Worm (Caenorhabditis elegans) whole organism, late embryonic: ENCODE measurements around the gene rla-2.

ENCODE experiments used
- ama-1 ChIP-seq: fragments of 150-350 bp; optimal IDR thresholded peaks from 2 replicates; lab custom pipeline; 2014
- ceh-34 ChIP-seq: sonication (generic microtip); optimal IDR thresholded peaks from 2 replicates; lab custom pipeline; 2016; ENCODE audit warnings: mild to moderate bottlenecking, missing genetic modification characterization, missing compliant biosample characterization
- ceh-9 ChIP-seq: sonication (generic microtip); optimal IDR thresholded peaks from 2 replicates; lab custom pipeline; 2016; ENCODE audit warnings: mild to moderate bottlenecking, missing genetic modification characterization, inconsistent platforms, missing compliant biosample characterization
- dve-1 ChIP-seq: sonication (generic microtip); optimal IDR thresholded peaks from 2 replicates; lab custom pipeline; 2017; ENCODE audit warnings: antibody characterized with exemption, mild to moderate bottlenecking, missing genetic modification characterization, missing compliant biosample characterization
- ets-4 ChIP-seq: sonication (generic microtip); optimal IDR thresholded peaks from 2 replicates; lab custom pipeline; 2016; ENCODE audit warnings: missing genetic modification characterization, missing compliant biosample characterization
- fkh-10 ChIP-seq: fragments of 150-350 bp; optimal IDR thresholded peaks from 2 replicates; lab custom pipeline; 2014; ENCODE audit warnings: missing biosample characterization, missing genetic modification reagents, missing genetic modification characterization
- fkh-6 ChIP-seq: sonication (generic microtip); optimal IDR thresholded peaks from 2 replicates; lab custom pipeline; 2016; ENCODE audit warnings: missing genetic modification characterization, missing compliant biosample characterization
- lin-11 ChIP-seq: fragments of 200-800 bp; sonication (Bioruptor generic); optimal IDR thresholded peaks from 2 replicates; lab custom pipeline; 2018; ENCODE audit warnings: mild to moderate bottlenecking, missing genetic modification characterization, missing compliant biosample characterization
- pag-3 ChIP-seq: sonication (generic microtip); optimal IDR thresholded peaks from 2 replicates; lab custom pipeline; 2016; ENCODE audit warnings: missing compliant biosample characterization, missing genetic modification characterization, borderline replicate concordance
- pha-4 ChIP-seq: fragments of 150-350 bp; optimal IDR thresholded peaks from 2 replicates; lab custom pipeline; 2018; ENCODE audit warnings: missing biosample characterization, missing genetic modification reagents, missing genetic modification characterization
- ref-2 ChIP-seq: sonication (generic microtip); optimal IDR thresholded peaks from 2 replicates; lab custom pipeline; 2016; ENCODE audit warnings: missing genetic modification characterization, missing compliant biosample characterization
- rnt-1 ChIP-seq: sonication (generic microtip); optimal IDR thresholded peaks from 2 replicates; lab custom pipeline; 2016; ENCODE audit warnings: missing genetic modification characterization, missing compliant biosample characterization
- sox-4 ChIP-seq: sonication (generic microtip); optimal IDR thresholded peaks from 2 replicates; lab custom pipeline; 2017; ENCODE audit warnings: mild to moderate bottlenecking, missing genetic modification characterization, inconsistent platforms, missing compliant biosample characterization
- unc-86 ChIP-seq: sonication (generic microtip); optimal IDR thresholded peaks from 2 replicates; lab custom pipeline; 2016; ENCODE audit warnings: missing genetic modification characterization, missing compliant biosample characterization

DNA sequence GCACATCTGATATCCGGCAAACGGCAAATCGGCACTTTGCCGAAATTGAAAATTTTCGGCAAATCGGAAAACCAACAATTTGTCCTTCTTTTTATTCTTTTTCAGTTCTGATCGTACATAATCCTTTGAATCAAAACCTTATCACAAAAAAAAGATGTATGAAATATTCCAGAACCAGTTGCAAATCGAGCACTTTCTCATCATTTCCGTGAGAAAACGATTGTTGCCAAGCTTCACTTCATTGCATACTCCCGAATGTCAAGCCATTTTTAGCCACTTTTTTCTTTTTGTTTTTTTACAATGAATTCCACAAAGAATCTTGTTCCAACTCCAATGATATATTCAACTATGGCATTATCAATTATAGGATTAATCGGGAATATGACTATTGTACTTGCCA is 5.2 kb downstream of the rla-2 start, which contains the start of gene srsx-25:
- TF ChIP-seq pag-3 (tag; lab: Kevin White, UChicago): no peak
- no peak for TF ChIP-seq unc-86 (tag; lab: Kevin White, UChicago)
- no peak for TF ChIP-seq lin-11 (tag; lab: Kevin White, UChicago)
- TF ChIP-seq ceh-34 (tag; lab: Kevin White, UChicago): no peak
- no peak for TF ChIP-seq pha-4 (tag; lab: Kevin White, UChicago)
- no peak for TF ChIP-seq fkh-10 (GFP tag; lab: Kevin White, UChicago)
- no peak for TF ChIP-seq rnt-1
- TF ChIP-seq ama-1: no peak
- no peak for TF ChIP-seq fkh-6 (tag; lab: Kevin White, UChicago)
- TF ChIP-seq ets-4 (tag; lab: Kevin White, UChicago): no peak
- TF ChIP-seq ref-2 (tag; lab: Kevin White, UChicago): no peak
- no peak for TF ChIP-seq ceh-9 (tag; lab: Kevin White, UChicago)
- TF ChIP-seq dve-1 (tag; lab: Kevin White, UChicago): no peak
- TF ChIP-seq sox-4 (tag; lab: Kevin White, UChicago): no peak
